Worm (Caenorhabditis elegans): ENCODE measurements around the gene erh-1.

erh-1 gene

DNA sequence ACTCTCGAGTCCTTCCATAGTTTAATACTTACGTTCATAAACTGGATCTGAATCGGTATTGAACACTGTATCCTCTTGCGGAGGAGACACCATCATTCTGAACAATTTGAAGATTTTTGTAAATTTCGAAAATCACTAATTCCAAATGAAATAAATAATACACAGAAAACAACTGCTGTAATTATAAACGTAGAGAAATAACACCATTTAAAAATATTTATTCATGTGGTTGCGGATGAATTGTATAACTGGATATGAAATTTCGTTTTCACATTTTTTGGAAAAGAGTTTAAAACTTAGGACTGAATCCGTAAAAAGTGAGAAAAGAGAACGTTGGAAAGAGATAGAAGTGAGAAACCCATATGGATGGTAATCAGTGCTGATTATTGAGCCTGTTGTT lies 715 bp downstream of the erh-1 start, which contains the start of gene mics-1:
TSS of gene mics-1 (minus strand) at position 101 of the 400 bp plus-strand sequence.
- TF ChIP-seq zag-1 (tag; optimal IDR thresholded peaks at IDR 0.05) (no peak), efl-1 (optimal IDR thresholded peaks at IDR 0.05) (no peak), efl-1 (GFP tag; optimal IDR thresholded peaks at IDR 0.05 in 1 of 2) (peak in 1 of 2 experiments; percentile 34), unc-62 (GFP tag; optimal IDR thresholded peaks at IDR 0.05) (no peak)

DNA sequence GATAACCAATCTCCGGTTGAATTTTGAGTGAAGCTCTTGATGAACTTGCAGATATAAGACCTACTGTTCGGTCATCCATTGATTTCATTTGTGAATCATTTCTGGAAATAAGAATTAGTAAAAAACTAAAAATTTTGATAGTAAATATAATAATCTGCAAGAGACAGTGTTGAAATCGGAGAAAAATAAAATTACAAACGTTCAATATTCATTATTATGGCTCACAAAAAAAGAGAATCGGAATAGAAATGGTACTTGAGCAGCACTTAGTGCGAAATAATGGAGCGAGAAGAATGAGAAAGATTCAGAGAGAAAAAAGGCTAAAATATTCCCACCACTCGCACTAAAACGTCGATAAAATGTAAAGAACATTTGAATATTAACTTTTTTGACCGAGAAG lies 2.6 kb downstream of the erh-1 start, which contains the start of gene vps-54:
TSS of gene vps-54 (minus strand) at position 101 of the 400 bp plus-strand sequence.
- TF ChIP-seq efl-3 (GFP tag; optimal IDR thresholded peaks at IDR 0.05) (no peak), rnt-1 (tag; optimal IDR thresholded peaks at IDR 0.05) (no peak), sptf-1 (tag; optimal IDR thresholded peaks at IDR 0.05) (no peak), Y116A8C.19 (tag; optimal IDR thresholded peaks at IDR 0.05; ENCODE audit: borderline replicate concordance) (no peak), efl-1 (optimal IDR thresholded peaks at IDR 0.05) (no peak), efl-1 (GFP tag; optimal IDR thresholded peaks at IDR 0.05 in 1 of 2) (no peak), nhr-28 (tag; optimal IDR thresholded peaks at IDR 0.05) (no peak), lin-13 (GFP tag; optimal IDR thresholded peaks at IDR 0.05) (no peak), nhr-71 (tag; optimal IDR thresholded peaks at IDR 0.05) (no peak), alr-1 (tag; optimal IDR thresholded peaks at IDR 0.05; ENCODE audit: borderline replicate concordance) (no peak), fkh-8 (tag; optimal IDR thresholded peaks at IDR 0.05) (no peak)

DNA sequence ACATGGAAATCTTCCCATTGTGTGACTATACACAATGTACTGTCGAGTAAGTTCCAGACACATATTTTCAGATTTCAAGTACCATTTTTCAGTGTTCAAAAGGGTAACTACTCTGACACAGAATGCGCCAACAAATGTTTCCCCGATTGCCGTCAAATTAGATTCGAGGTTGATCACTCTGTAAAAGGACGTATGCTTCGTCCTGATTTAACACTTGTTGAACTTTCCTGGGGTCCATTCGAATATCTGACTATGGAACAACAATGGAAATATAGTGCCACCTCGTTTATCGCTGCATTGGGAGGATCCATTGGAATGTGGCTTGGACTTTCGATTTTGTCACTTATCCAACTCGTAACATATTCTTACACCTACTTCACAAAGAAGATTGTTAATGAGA lies 4.7 kb downstream of the erh-1 start:
- TF ChIP-seq C04F5.9 (tag; optimal IDR thresholded peaks at IDR 0.05): no peak
- TF ChIP-seq ceh-63 (GFP tag; optimal IDR thresholded peaks at IDR 0.05): no peak
- peak; percentile 5 for TF ChIP-seq blmp-1 (tag; optimal IDR thresholded peaks at IDR 0.05)

DNA sequence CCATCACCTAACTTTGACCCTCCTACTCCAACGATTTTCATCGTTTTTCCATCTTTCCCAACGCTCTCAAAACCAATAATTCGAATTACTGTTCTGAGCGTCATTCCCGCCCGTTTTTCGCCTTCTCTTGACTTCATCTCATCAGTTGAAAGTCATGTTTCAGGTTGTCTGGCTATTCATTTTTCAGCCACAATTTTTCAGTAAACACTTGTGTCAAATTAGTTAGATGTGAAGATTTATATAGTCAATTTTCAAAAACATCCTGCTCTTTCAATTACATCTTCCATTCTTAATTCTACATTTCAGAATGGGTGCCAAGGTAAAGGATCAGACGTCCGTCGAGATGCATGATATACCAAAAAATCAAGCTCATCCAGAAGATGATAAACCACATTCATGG lies 6.3 kb downstream of the erh-1 start, which contains the start of gene del-6:
TSS of gene del-6 (plus strand) at position 301 of the 400 bp plus-strand sequence.
- TF ChIP-seq efl-1 (optimal IDR thresholded peaks at IDR 0.05): no peak
- TF ChIP-seq efl-1 (GFP tag; optimal IDR thresholded peaks at IDR 0.05 in 1 of 2): no peak
- TF ChIP-seq mdl-1 (tag; optimal IDR thresholded peaks at IDR 0.05): no peak
- TF ChIP-seq lir-3 (tag; optimal IDR thresholded peaks at IDR 0.05; ENCODE audit: poor library complexity): no peak
- TF ChIP-seq C16A3.4 (tag; optimal IDR thresholded peaks at IDR 0.05): no peak
- no peak for TF ChIP-seq unc-62 (GFP tag; optimal IDR thresholded peaks at IDR 0.05)
- TF ChIP-seq efl-3 (GFP tag; optimal IDR thresholded peaks at IDR 0.05): no peak
- no peak for TF ChIP-seq dsc-1 (tag; optimal IDR thresholded peaks at IDR 0.05)
- no peak for TF ChIP-seq aly-2 (tag; optimal IDR thresholded peaks at IDR 0.05)
- no peak for TF ChIP-seq nhr-47 (tag; optimal IDR thresholded peaks at IDR 0.05)
- TF ChIP-seq fkh-4 (tag; optimal IDR thresholded peaks at IDR 0.05; ENCODE audit: borderline replicate concordance): no peak
- TF ChIP-seq tlp-1 (tag; optimal IDR thresholded peaks at IDR 0.05): no peak
- no peak for TF ChIP-seq elt-2 (tag; optimal IDR thresholded peaks at IDR 0.05)
- TF ChIP-seq Y116A8C.19 (tag; optimal IDR thresholded peaks at IDR 0.05; ENCODE audit: borderline replicate concordance): no peak
- TF ChIP-seq ces-1 (GFP tag; optimal IDR thresholded peaks at IDR 0.05): no peak
- no peak for TF ChIP-seq sup-37 (GFP tag; optimal IDR thresholded peaks at IDR 0.05)
- TF ChIP-seq ceh-8 (GFP tag; optimal IDR thresholded peaks at IDR 0.05): no peak

DNA sequence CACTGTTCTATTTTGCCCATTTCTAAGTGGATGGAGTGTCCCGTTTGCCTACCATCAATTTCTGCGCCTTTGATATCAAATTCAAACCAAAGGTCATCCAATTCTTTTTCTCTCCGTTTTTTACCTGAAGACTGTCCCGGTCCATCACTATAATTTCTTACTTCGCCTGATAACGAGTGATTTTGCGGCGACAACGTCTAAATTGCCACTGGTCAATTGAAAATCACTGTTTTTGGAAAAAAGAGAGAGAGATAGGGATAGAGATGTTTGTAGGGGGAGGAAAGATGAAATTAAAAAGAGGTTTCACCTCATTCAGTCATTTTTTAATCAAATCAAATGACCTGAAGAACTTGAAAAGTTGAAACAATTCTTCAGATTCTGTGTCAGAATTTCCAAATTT lies 7.4 kb downstream of the erh-1 start:
- TF ChIP-seq nhr-20 (tag; optimal IDR thresholded peaks at IDR 0.05) (peak; percentile 2), skn-1 (tag; optimal IDR thresholded peaks at IDR 0.05) (no peak), lin-35 (GFP tag; optimal IDR thresholded peaks at IDR 0.05) (peak in 1 of 2 experiments; percentile 18), blmp-1 (tag; optimal IDR thresholded peaks at IDR 0.05) (peak; percentile 70), lin-14 (GFP tag; optimal IDR thresholded peaks at IDR 0.05) (peak; percentile 59), nhr-85 (tag) (peak; percentile 76), mep-1 (tag; optimal IDR thresholded peaks at IDR 0.05) (no peak), lsy-2 (tag; optimal IDR thresholded peaks at IDR 0.05) (peak in 1 of 2 experiments; percentile 2), nhr-84 (tag; optimal IDR thresholded peaks at IDR 0.05) (no peak), nhr-12 (tag; optimal IDR thresholded peaks at IDR 0.05) (no peak), unc-130 (tag; optimal IDR thresholded peaks at IDR 0.05) (no peak), elt-3 (tag; optimal IDR thresholded peaks at IDR 0.05) (peak in 2 of 6 experiments; percentile 44 to 65), efl-1 (optimal IDR thresholded peaks at IDR 0.05) (no peak), efl-1 (GFP tag; optimal IDR thresholded peaks at IDR 0.05 in 1 of 2) (no peak)

All from whole organism, L1 larva.